Fruit fly (Drosophila melanogaster) whole organism, prepupa: ENCODE measurements around the gene CG14507.

ENCODE experiments used
- CG31627 ChIP-seq: fragments of 200-800 bp; sonication (Bioruptor generic); optimal IDR thresholded peaks from 3 replicates; lab custom pipeline; 2016; ENCODE audit warnings: missing biosample characterization, missing genetic modification characterization
- Hr4 ChIP-seq: fragments of 200-800 bp; sonication (Bioruptor generic); optimal IDR thresholded peaks from 3 replicates; lab custom pipeline; 2016; ENCODE audit warnings: missing biosample characterization, missing genetic modification characterization

DNA sequence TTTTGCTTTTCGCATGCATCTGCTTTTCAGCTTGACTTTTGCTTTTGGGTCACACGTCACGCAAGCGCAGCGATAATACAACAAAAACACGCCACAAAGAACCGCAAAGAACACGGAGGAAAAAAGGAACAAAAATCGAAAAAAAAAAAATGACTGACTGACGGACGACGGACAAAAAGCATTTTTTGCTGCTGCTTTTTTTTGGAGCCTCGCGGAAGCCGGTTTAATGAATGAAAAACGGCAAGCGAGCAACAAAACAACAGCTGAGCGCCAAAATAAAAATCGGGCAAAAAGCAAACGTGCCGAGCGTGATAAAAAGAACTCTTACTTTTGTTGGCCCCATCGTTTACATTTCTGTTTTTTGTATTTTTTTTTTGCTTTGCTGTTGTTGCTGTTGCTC lies 26.9 kb upstream of the CG14507 start:
- TF ChIP-seq Hr4 (GFP tag; lab: Kevin White, UChicago) (no peak), CG31627 (no peak)
